Fruit fly (Drosophila melanogaster): ENCODE results near the gene how.

Gene how

DNA sequence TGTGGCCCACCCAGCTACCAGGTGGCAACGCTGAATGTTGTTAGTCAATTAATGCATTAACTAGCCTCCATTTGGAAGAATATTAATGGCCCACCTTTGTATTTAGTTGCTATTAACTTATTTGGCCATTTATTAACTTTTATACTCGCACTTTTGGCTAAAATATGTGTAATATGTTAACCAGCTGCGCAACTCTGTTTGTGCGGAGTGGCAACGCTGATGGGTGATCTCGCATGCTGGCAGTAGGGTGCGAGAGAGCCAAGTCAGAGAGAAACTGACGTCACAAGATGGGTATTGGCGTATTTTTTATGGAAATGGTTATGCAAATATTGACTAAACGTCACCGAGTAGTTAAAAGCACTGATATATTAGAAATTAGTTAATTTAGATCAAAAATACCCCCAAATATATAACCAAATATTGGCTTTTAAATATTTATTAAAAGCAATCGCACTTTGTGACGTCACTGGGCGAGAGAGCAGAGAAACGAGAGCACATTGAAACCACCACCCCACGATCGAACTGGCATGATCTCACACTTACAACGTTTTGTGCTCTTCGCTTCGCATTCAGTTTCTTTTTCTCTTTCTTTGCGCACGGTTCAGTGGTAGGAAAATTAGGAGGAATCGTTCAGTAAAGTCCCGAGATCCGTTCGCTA lies at the start of gene how:
Gene how, plus strand, starts transcription at position 567 of the 658 bp plus-strand sequence.
- TF ChIP-seq CTCF (optimal IDR thresholded peaks at IDR 0.05) (peak in 1 of 2 experiments; percentile 52), CG8478 (optimal IDR thresholded peaks at IDR 0.05) (no peak)

DNA sequence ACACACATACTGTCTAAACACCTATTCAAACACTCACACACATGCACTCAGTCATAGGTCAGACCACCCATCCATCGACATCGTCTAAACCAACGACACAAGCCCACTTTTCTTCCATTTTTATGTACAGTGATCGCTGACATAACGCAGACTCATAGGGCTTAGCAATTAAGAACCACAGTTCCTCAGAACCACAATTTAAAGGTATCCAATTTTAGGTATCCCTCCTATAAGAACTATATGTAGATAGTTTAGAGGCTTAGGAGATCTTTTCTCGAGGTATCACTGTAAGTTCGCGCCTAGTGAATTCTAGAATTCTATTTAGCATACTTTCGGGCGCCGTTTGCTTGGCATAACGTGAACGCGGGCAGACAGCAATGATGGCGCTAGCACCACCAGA lies 49.1 kb upstream of the how start:
- TF ChIP-seq CG8478 (optimal IDR thresholded peaks at IDR 0.05) (no peak), CTCF (optimal IDR thresholded peaks at IDR 0.05) (no peak)

DNA sequence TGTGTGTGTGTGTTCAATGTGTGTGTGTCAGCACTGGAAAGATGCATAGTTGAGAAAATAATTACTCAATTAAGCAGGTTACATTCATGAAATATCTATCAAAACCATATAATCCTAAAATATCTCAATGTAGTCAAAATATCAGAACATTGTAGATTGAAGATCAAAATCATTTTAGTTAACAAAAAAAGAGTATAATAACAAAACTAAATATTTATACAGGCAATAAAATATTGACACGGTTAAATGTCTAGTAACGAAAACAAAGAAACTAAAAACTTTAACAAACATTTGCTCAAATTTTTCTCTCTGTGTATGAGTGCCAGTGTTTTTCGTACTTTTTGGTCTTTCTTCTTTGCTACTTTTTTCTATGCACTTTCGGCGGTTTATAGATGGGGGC lies 43.1 kb upstream of the how start:
- TF ChIP-seq CTCF (optimal IDR thresholded peaks at IDR 0.05) (no peak), CG8478 (optimal IDR thresholded peaks at IDR 0.05) (no peak)

dm6 chr3R:21999641-22000040 lies 42.4 kb upstream of the how start:
- TF ChIP-seq CTCF (optimal IDR thresholded peaks at IDR 0.05) (no peak), CG8478 (optimal IDR thresholded peaks at IDR 0.05) (no peak)

dm6 chr3R:22003508-22003907 lies 38.5 kb upstream of the how start:
- no peak for TF ChIP-seq CTCF (optimal IDR thresholded peaks at IDR 0.05)
- TF ChIP-seq CG8478 (optimal IDR thresholded peaks at IDR 0.05), result no peak

- TF ChIP-seq CTCF (optimal IDR thresholded peaks at IDR 0.05) (no peak), CG8478 (optimal IDR thresholded peaks at IDR 0.05) (no peak)
Observed at dm6 chr3R:22014397-22014796, 27.6 kb upstream of the how start, which contains the start of gene Theg. Theg (plus strand) TSS chr3R:22014697.

DNA sequence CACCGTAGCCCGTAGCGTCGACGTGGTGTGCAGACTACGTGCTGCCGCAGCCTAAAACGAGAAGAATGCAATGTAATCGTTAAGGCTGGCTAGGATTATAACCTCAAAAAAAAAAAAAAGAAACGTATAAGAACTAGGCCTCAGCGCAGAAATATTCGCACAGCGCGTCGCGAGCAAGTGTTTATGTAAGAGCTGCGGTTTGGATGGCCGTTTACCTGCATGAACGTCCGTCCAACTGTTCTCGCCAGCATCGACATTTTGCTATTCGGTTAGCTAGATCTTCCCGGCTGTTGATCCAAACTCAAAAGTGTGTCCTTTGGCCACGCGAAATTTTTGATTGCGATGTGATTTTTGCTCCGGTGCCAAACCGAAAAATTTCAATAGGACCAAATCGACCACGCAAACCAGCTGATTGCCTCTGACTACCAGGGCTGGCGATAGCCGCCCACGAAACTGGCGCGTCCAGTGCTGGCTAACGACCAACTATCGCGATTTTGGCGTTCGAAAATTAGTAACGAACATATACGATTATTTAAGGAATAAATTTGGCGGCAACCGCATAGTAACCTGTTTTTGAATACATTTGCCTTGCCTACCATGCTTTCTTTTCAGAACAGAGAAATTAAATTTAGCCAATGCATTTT lies 23.1 kb upstream of the how start, which contains the start of gene Idh3b:
Gene Idh3b, minus strand, starts transcription at position 606 of the 644 bp plus-strand sequence.
- no peak for TF ChIP-seq CG8478 (optimal IDR thresholded peaks at IDR 0.05)
- TF ChIP-seq CTCF (optimal IDR thresholded peaks at IDR 0.05), result peak; percentile 6 to 39

dm6 chr3R:22022623-22023022 lies 19.4 kb upstream of the how start:
- TF ChIP-seq CTCF (optimal IDR thresholded peaks at IDR 0.05) (no peak), CG8478 (optimal IDR thresholded peaks at IDR 0.05) (no peak)

DNA sequence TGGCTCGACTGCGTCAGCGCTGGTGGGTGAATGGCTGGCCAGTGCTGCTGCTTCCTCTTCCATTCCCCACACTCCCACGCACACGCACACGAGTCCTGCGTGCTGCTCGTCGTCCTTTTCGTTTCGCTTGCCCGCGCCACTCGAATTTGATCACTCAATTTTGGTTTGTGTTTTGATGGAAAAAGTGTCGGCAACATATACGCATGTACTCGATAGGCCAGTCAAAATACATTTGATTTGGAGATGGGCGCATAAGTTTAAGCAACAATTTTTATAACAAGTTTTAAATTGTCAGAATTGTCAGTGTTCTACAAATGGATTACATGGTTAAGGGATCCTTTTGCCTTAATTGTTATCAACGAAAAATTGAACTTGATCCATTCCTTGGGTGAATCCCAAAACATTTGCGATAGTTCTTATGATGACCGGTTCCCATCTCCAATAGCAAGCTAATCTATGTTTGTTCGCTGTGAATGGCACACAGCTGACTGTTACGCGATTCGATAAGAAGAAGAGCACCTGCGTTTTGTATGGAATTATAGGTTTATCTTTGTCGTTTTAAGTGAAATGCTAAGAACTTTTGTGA lies 18.9 kb upstream of the how start, which contains the start of the genes Mitofilin and mRpL35:
Gene Mitofilin, minus strand, starts transcription at position 295 of the 586 bp plus-strand sequence.
Gene mRpL35, plus strand, starts transcription at position 487 of the 586 bp plus-strand sequence.
- no peak for TF ChIP-seq CTCF (optimal IDR thresholded peaks at IDR 0.05)
- no peak for TF ChIP-seq CG8478 (optimal IDR thresholded peaks at IDR 0.05)

DNA sequence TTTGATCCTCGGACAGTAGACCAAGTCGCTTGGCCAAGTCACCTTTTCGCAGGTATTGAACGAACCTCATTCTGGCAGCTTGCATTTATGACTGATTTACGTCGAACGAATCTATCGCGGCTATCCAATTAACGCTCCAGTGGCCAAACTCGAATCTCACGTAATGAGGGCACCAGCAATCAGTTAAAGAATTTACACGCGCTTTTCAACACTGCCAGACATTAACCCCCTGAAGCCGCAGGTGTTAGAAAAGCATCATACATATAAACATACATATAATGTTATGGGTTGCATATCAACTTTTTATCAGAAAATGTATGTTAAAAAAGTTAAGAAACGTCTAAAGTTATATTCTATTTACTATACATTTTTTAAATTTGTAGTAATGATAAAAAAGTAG lies 16.7 kb upstream of the how start, which contains the start of gene CG6028:
Gene CG6028, minus strand, starts transcription at position 187 of the 400 bp plus-strand sequence.
- TF ChIP-seq CTCF (optimal IDR thresholded peaks at IDR 0.05) (no peak), CG8478 (optimal IDR thresholded peaks at IDR 0.05) (no peak)

- TF ChIP-seq CTCF (optimal IDR thresholded peaks at IDR 0.05), result no peak
- no peak for TF ChIP-seq CG8478 (optimal IDR thresholded peaks at IDR 0.05)
Observed at dm6 chr3R:22026922-22027742, 14.9 kb upstream of the how start, which contains the start of the genes Cchl and ND-42. Cchl (minus strand) TSS chr3R:22027480. ND-42 (plus strand) TSS chr3R:22027709.

DNA sequence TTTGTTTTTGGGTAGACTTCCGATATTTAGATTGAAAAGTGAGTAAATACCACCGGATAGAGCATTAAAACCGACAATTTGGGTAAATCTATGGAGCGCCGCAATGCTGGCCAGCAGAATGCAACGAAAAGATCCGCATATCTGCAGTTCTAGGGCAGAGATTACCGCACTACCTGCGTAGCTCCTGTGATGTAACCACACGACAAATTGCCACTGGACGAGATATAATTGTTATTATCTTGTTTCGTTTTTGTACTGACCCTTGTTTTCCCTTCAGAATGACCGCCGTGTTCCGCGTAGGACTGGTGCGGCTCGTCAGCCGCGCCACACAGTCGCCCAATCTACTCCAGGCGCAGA lies 14.3 kb upstream of the how start:
- TF ChIP-seq CG8478 (optimal IDR thresholded peaks at IDR 0.05) (no peak), CTCF (optimal IDR thresholded peaks at IDR 0.05) (no peak)

- TF ChIP-seq CTCF (optimal IDR thresholded peaks at IDR 0.05), result no peak
- TF ChIP-seq CG8478 (optimal IDR thresholded peaks at IDR 0.05), result no peak
Observed at dm6 chr3R:22031738-22032137, 10.3 kb upstream of the how start, which contains the start of gene CG13409. CG13409 (minus strand) TSS chr3R:22031900.

DNA sequence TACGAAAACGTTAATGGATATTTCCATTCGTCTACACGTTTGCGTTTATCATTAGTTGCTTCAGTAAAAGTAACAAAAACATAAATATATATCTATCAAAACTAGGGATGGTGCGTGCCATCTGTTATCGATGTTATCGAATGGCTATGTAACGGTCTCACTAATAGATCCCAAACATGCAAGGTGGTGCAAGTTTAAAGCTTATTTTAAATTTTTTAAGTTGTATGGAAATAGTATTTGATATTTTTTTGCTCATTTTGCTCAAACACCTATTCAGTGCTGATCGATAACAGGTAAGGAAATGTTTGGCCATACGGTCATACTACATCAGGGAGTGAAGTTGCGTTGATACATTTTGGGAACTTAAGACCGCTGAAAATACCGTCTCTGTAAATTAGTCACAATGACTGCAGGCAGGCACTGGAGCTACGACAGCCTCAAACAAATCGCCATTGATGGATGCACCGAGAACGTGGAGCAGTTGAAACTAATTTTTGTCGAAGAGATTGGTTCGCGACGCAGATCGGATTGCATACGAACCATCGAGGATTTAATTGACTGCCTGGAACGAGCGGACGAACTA lies 7.7 kb upstream of the how start, which contains the start of the genes CG45099, CG6015, pit and Fadd:
Gene CG45099, minus strand, starts transcription at position 127 of the 583 bp plus-strand sequence.
Gene CG6015, minus strand, starts transcription at position 127 of the 583 bp plus-strand sequence.
Gene pit, plus strand, starts transcription at position 139 of the 583 bp plus-strand sequence.
Gene Fadd, plus strand, starts transcription at position 296 of the 583 bp plus-strand sequence.
- TF ChIP-seq CTCF (optimal IDR thresholded peaks at IDR 0.05) (peak in 1 of 2 experiments; percentile 23), CG8478 (optimal IDR thresholded peaks at IDR 0.05) (no peak)

Measured in S2 (cell line).